Fruit fly (Drosophila melanogaster): ENCODE data around the gene CG10013.

The CG10013 gene

dm6 chr3R:12369135-12369792 is 45.9 kb downstream of the CG10013 start, which contains the start of gene GstD1 (continued):
- TF ChIP-seq kah (GFP tag; optimal IDR thresholded peaks at IDR 0.05) = no peak
- no peak for TF ChIP-seq wor (GFP tag; IDR thresholded peaks at IDR 0.05)
- TF ChIP-seq CG2120 (GFP tag; optimal IDR thresholded peaks at IDR 0.05) = peak; percentile 75
- no peak for TF ChIP-seq sc (optimal IDR thresholded peaks at IDR 0.05)
- no peak for TF ChIP-seq sc (GFP tag; optimal IDR thresholded peaks at IDR 0.05)
- TF ChIP-seq CG14965 (GFP tag; optimal IDR thresholded peaks at IDR 0.05; ENCODE audit: borderline replicate concordance) = no peak
- TF ChIP-seq grau (tag; optimal IDR thresholded peaks at IDR 0.05) = peak; percentile 46
- TF ChIP-seq chif (GFP tag; optimal IDR thresholded peaks at IDR 0.05) = peak; percentile 11 to 62
- TF ChIP-seq sim (GFP tag; IDR thresholded peaks at IDR 0.05) = no peak
- no peak for TF ChIP-seq gsb (GFP tag; IDR thresholded peaks at IDR 0.05)
- peak; percentile 58 for TF ChIP-seq ab (GFP tag; optimal IDR thresholded peaks at IDR 0.05)
- peak; percentile 8 for TF ChIP-seq gro (GFP tag; optimal IDR thresholded peaks at IDR 0.05)
- no peak for TF ChIP-seq H15 (GFP tag; IDR thresholded peaks at IDR 0.05)
- no peak for TF ChIP-seq CG15601 (tag; optimal IDR thresholded peaks at IDR 0.05)
- TF ChIP-seq NFAT (GFP tag; IDR thresholded peaks at IDR 0.05) = peak; percentile 79
- TF ChIP-seq pb (GFP tag; optimal IDR thresholded peaks at IDR 0.05) = peak; percentile 35
- no peak for TF ChIP-seq trh (GFP tag; optimal IDR thresholded peaks at IDR 0.05)
- TF ChIP-seq Dip3 (GFP tag; optimal IDR thresholded peaks at IDR 0.05) = peak; percentile 58
- TF ChIP-seq Ravus (GFP tag; IDR thresholded peaks at IDR 0.05) = no peak
- no peak for TF ChIP-seq peb (GFP tag; IDR thresholded peaks at IDR 0.05)
- no peak for TF ChIP-seq Hr39 (optimal IDR thresholded peaks at IDR 0.05)
- TF ChIP-seq MESR4 (GFP tag; optimal IDR thresholded peaks at IDR 0.05) = no peak
- no peak for TF ChIP-seq CG8359 (GFP tag; optimal IDR thresholded peaks at IDR 0.05; ENCODE audit: borderline replicate concordance)
- peak; percentile 15 for TF ChIP-seq schlank (tag; optimal IDR thresholded peaks at IDR 0.05)
- TF ChIP-seq kni (GFP tag; optimal IDR thresholded peaks at IDR 0.05) = peak; percentile 39
- TF ChIP-seq dati (GFP tag; IDR thresholded peaks at IDR 0.05) = no peak
- TF ChIP-seq Atf3 (GFP tag; optimal IDR thresholded peaks at IDR 0.05) = no peak
- TF ChIP-seq Lim3 (GFP tag; IDR thresholded peaks at IDR 0.05) = no peak
- peak; percentile 50 for TF ChIP-seq CG11504 (tag; optimal IDR thresholded peaks at IDR 0.05)
- peak; percentile 0 for TF ChIP-seq tio (GFP tag; optimal IDR thresholded peaks at IDR 0.05)
- peak; percentile 75 for TF ChIP-seq chm (GFP tag; IDR thresholded peaks at IDR 0.05)
- no peak for TF ChIP-seq Poxn (GFP tag; IDR thresholded peaks at IDR 0.05)
- no peak for TF ChIP-seq toy (GFP tag; IDR thresholded peaks at IDR 0.05)
- TF ChIP-seq BEAF-32 (GFP tag; optimal IDR thresholded peaks at IDR 0.05) = no peak
- TF ChIP-seq CG11456 (GFP tag; IDR thresholded peaks at IDR 0.05) = no peak
- peak; percentile 35 for TF ChIP-seq scrt (GFP tag; optimal IDR thresholded peaks at IDR 0.05)
- TF ChIP-seq CG13123 (GFP tag; optimal IDR thresholded peaks at IDR 0.05) = no peak
- TF ChIP-seq fd102C (GFP tag; optimal IDR thresholded peaks at IDR 0.05) = no peak
- TF ChIP-seq dan (GFP tag; IDR thresholded peaks at IDR 0.05) = no peak
- TF ChIP-seq Elba2 (GFP tag; optimal IDR thresholded peaks at IDR 0.05) = no peak
- TF ChIP-seq danr (GFP tag; IDR thresholded peaks at IDR 0.05) = no peak
- no peak for TF ChIP-seq jigr1 (GFP tag; IDR thresholded peaks at IDR 0.05)
- no peak for TF ChIP-seq CG5245 (GFP tag; optimal IDR thresholded peaks at IDR 0.05)
- no peak for TF ChIP-seq salm (tag; optimal IDR thresholded peaks at IDR 0.05)
- TF ChIP-seq jumu (GFP tag; optimal IDR thresholded peaks at IDR 0.05) = peak; percentile 39
- peak; percentile 56 for TF ChIP-seq HmgZ (tag; optimal IDR thresholded peaks at IDR 0.05)
- TF ChIP-seq Hey (tag; optimal IDR thresholded peaks at IDR 0.05) = peak; percentile 18
- TF ChIP-seq Vsx1 (GFP tag; optimal IDR thresholded peaks at IDR 0.05) = no peak
- no peak for TF ChIP-seq eyg (GFP tag; optimal IDR thresholded peaks at IDR 0.05)
- TF ChIP-seq stwl (tag; optimal IDR thresholded peaks at IDR 0.05) = no peak
- TF ChIP-seq CG12659 (GFP tag; optimal IDR thresholded peaks at IDR 0.05) = peak; percentile 23
- no peak for TF ChIP-seq CG9876 (GFP tag; optimal IDR thresholded peaks at IDR 0.05)
